Worm (Caenorhabditis elegans) whole organism, young adult: Measurements from ENCODE around the gene msp-74.

Experiments
- F10E7.11 ChIP-seq: sonication (generic microtip); optimal IDR thresholded peaks from 2 replicates; lab custom pipeline; 2017; ENCODE audit warnings: mild to moderate bottlenecking, missing genetic modification characterization, moderate library complexity, missing compliant biosample characterization
- F49E8.2 ChIP-seq: sonication (generic microtip); optimal IDR thresholded peaks from 3 replicates; lab custom pipeline; 2017; ENCODE audit warnings: missing genetic modification characterization, mild to moderate bottlenecking, missing compliant biosample characterization, antibody characterized with exemption, moderate library complexity; ENCODE audit not compliant: insufficient read depth
- T07F8.4 ChIP-seq: sonication (generic microtip); optimal IDR thresholded peaks from 2 replicates; lab custom pipeline; 2016; ENCODE audit warnings: mild to moderate bottlenecking, missing genetic modification characterization, moderate library complexity, missing compliant biosample characterization
- Y79H2A.3 ChIP-seq: fragments of 200-800 bp; sonication (Bioruptor generic); conservative IDR thresholded peaks from 2 replicates; pipeline ENCODE4 v1.3.6; 2022; ENCODE audit warnings: missing genetic modification reagents, missing genetic modification characterization, missing compliant biosample characterization
- attf-3 ChIP-seq: fragments of 200-800 bp; sonication (Bioruptor generic); conservative IDR thresholded peaks from 2 replicates; pipeline ENCODE4 v1.3.6; 2022; ENCODE audit warnings: missing genetic modification reagents, missing genetic modification characterization, missing compliant biosample characterization
- ceh-40 ChIP-seq: fragments of 200-800 bp; sonication (Bioruptor generic); IDR thresholded peaks from 2 replicates; pipeline ENCODE4 v1.3.6; 2022; ENCODE audit warnings: missing genetic modification characterization, missing compliant biosample characterization
- gei-17 ChIP-seq: fragments of 200-800 bp; sonication (Bioruptor generic); optimal IDR thresholded peaks from 2 replicates; lab custom pipeline; 2018; ENCODE audit warnings: mild to moderate bottlenecking, missing genetic modification characterization, missing compliant biosample characterization
- lin-40 ChIP-seq: sonication (generic microtip); optimal IDR thresholded peaks from 2 replicates; lab custom pipeline; 2016; ENCODE audit warnings: missing genetic modification characterization, mild to moderate bottlenecking, missing compliant biosample characterization, missing genotype, missing genetic modification reagents
- nhr-90 ChIP-seq: sonication (generic microtip); optimal IDR thresholded peaks from 2 replicates; lab custom pipeline; 2016; ENCODE audit warnings: missing genotype, mild to moderate bottlenecking, missing genetic modification characterization, missing compliant biosample characterization
- pha-4 ChIP-seq: fragments of 150-350 bp; sonication (generic microtip); optimal IDR thresholded peaks from 2 replicates; lab custom pipeline; 2014; ENCODE audit warnings: missing biosample characterization, missing genetic modification reagents, missing genetic modification characterization
- snpc-1.1 ChIP-seq: sonication (generic microtip); optimal IDR thresholded peaks from 2 replicates; lab custom pipeline; 2017; ENCODE audit warnings: missing genetic modification characterization, mild to moderate bottlenecking, missing compliant biosample characterization, antibody characterized with exemption, moderate library complexity, missing genotype, missing genetic modification reagents; ENCODE audit not compliant: insufficient read depth
- unc-62 ChIP-seq: fragments of 150-350 bp; optimal IDR thresholded peaks from 2 replicates; lab custom pipeline; 2014; ENCODE audit warnings: missing biosample characterization, missing genetic modification reagents, missing genetic modification characterization

- TF ChIP-seq Y79H2A.3 (GFP tag; lab: Robert Waterston, UW) (no peak), nhr-90 (tag; lab: Kevin White, UChicago) (no peak), F10E7.11 (tag; lab: Kevin White, UChicago) (no peak), snpc-1.1 (no peak), T07F8.4 (tag; lab: Kevin White, UChicago) (no peak), attf-3 (GFP tag; lab: Robert Waterston, UW) (no peak), ceh-40 (no peak), gei-17 (GFP tag; lab: Kevin White, UChicago) (no peak), lin-40 (tag; lab: Kevin White, UChicago) (no peak), pha-4 (no peak), unc-62 (GFP tag; lab: Kevin White, UChicago) (no peak), F49E8.2 (tag; lab: Kevin White, UChicago) (no peak)
Observed at ce11 chrII:5112082-5112481, 3.1 kb downstream of the msp-74 start, which contains the start of gene F09C12.8.
